Worm (Caenorhabditis elegans) whole organism, late embryonic: ENCODE data around the gene C16C10.2.

ENCODE experiments used
- C08G9.2 ChIP-seq: sonication (generic microtip); optimal IDR thresholded peaks from 2 replicates; lab custom pipeline; 2016; ENCODE audit warnings: mild to moderate bottlenecking, missing genetic modification characterization, moderate library complexity, missing compliant biosample characterization
- C38D4.7 ChIP-seq: fragments of 200-800 bp; sonication (Bioruptor generic); optimal IDR thresholded peaks from 2 replicates; lab custom pipeline; 2018; ENCODE audit warnings: mild to moderate bottlenecking, missing genetic modification characterization, moderate library complexity, missing compliant biosample characterization
- K02D7.2 ChIP-seq: sonication (generic microtip); optimal IDR thresholded peaks from 2 replicates; lab custom pipeline; 2017; ENCODE audit warnings: mild to moderate bottlenecking, missing genetic modification characterization, missing compliant biosample characterization
- K09A11.1 ChIP-seq: sonication (generic microtip); optimal IDR thresholded peaks from 2 replicates; lab custom pipeline; 2017; ENCODE audit warnings: antibody characterized with exemption, mild to moderate bottlenecking, missing genetic modification characterization, missing compliant biosample characterization; ENCODE audit not compliant: insufficient read depth
- T23F11.4 ChIP-seq: fragments of 200-800 bp; sonication (Bioruptor generic); optimal IDR thresholded peaks from 2 replicates; lab custom pipeline; 2018; ENCODE audit warnings: mild to moderate bottlenecking, missing genetic modification characterization, missing compliant biosample characterization
- Y22D7AL.16 ChIP-seq: sonication (generic microtip); optimal IDR thresholded peaks from 2 replicates; lab custom pipeline; 2016; ENCODE audit warnings: missing genetic modification characterization, missing compliant biosample characterization
- ahr-1 ChIP-seq: sonication (generic microtip); optimal IDR thresholded peaks from 2 replicates; lab custom pipeline; 2016; ENCODE audit warnings: missing genetic modification characterization, missing compliant biosample characterization
- ama-1 ChIP-seq: fragments of 150-350 bp; optimal IDR thresholded peaks from 2 replicates; lab custom pipeline; 2014
- ceh-18 ChIP-seq: sonication (generic microtip); optimal IDR thresholded peaks from 2 replicates; lab custom pipeline; 2016; ENCODE audit warnings: missing genetic modification characterization, missing compliant biosample characterization
- ceh-2 ChIP-seq: sonication (generic microtip); optimal IDR thresholded peaks from 2 replicates; lab custom pipeline; 2016; ENCODE audit warnings: missing genotype, missing genetic modification characterization, missing compliant biosample characterization
- ceh-22 ChIP-seq: sonication (generic microtip); optimal IDR thresholded peaks from 2 replicates; lab custom pipeline; 2017; ENCODE audit warnings: missing biosample characterization, missing genetic modification characterization
- ceh-24 ChIP-seq: sonication (generic microtip); optimal IDR thresholded peaks from 2 replicates; lab custom pipeline; 2016; ENCODE audit warnings: mild to moderate bottlenecking, missing genetic modification characterization, missing compliant biosample characterization
- ceh-30 ChIP-seq: fragments of 150-350 bp; optimal IDR thresholded peaks from 2 replicates; lab custom pipeline; 2014; ENCODE audit warnings: missing biosample characterization, missing genetic modification characterization
- ceh-31 ChIP-seq: sonication (generic microtip); optimal IDR thresholded peaks from 2 replicates; lab custom pipeline; 2016; ENCODE audit warnings: missing genetic modification characterization, missing compliant biosample characterization
- ceh-45 ChIP-seq: fragments of 200-800 bp; sonication (Bioruptor generic); IDR thresholded peaks from 2 replicates; pipeline ENCODE4 v1.3.6; 2022; ENCODE audit warnings: missing genetic modification reagents, missing genetic modification characterization, missing compliant biosample characterization
- ceh-6 ChIP-seq: fragments of 200-800 bp; sonication (Bioruptor generic); optimal IDR thresholded peaks from 2 replicates; lab custom pipeline; 2018; ENCODE audit warnings: mild to moderate bottlenecking, missing genetic modification characterization, missing compliant biosample characterization
- dmd-4 ChIP-seq: sonication (generic microtip); optimal IDR thresholded peaks from 2 replicates; lab custom pipeline; 2016; ENCODE audit warnings: borderline replicate concordance, missing genetic modification characterization, missing compliant biosample characterization
- eyg-1 ChIP-seq: sonication (generic microtip); optimal IDR thresholded peaks from 2 replicates; lab custom pipeline; 2016; ENCODE audit warnings: missing genotype, missing genetic modification characterization, missing compliant biosample characterization
- fax-1 ChIP-seq: sonication (generic microtip); optimal IDR thresholded peaks from 2 replicates; lab custom pipeline; 2016; ENCODE audit warnings: missing genotype, missing genetic modification characterization, missing compliant biosample characterization
- fkh-10 ChIP-seq: fragments of 150-350 bp; optimal IDR thresholded peaks from 2 replicates; lab custom pipeline; 2014; ENCODE audit warnings: missing biosample characterization, missing genetic modification reagents, missing genetic modification characterization
- hlh-13 ChIP-seq: fragments of 200-800 bp; sonication (Bioruptor generic); optimal IDR thresholded peaks from 2 replicates; lab custom pipeline; 2018; ENCODE audit warnings: mild to moderate bottlenecking, missing genetic modification characterization, missing compliant biosample characterization
- lim-6 ChIP-seq: sonication (generic microtip); optimal IDR thresholded peaks from 2 replicates; lab custom pipeline; 2016; ENCODE audit warnings: missing genetic modification characterization, missing compliant biosample characterization
- lin-11 ChIP-seq: fragments of 200-800 bp; sonication (Bioruptor generic); optimal IDR thresholded peaks from 2 replicates; lab custom pipeline; 2018; ENCODE audit warnings: mild to moderate bottlenecking, missing genetic modification characterization, missing compliant biosample characterization
- mec-3 ChIP-seq: sonication (generic microtip); optimal IDR thresholded peaks from 2 replicates; lab custom pipeline; 2016; ENCODE audit warnings: borderline replicate concordance, missing genetic modification characterization, missing compliant biosample characterization
- nhr-232 ChIP-seq: sonication (generic microtip); optimal IDR thresholded peaks from 2 replicates; lab custom pipeline; 2016; ENCODE audit warnings: missing genetic modification characterization, missing compliant biosample characterization
- npax-4 ChIP-seq: sonication (generic microtip); optimal IDR thresholded peaks from 2 replicates; lab custom pipeline; 2016; ENCODE audit warnings: missing genetic modification characterization, missing compliant biosample characterization
- odd-2 ChIP-seq: sonication (generic microtip); optimal IDR thresholded peaks from 2 replicates; lab custom pipeline; 2017; ENCODE audit warnings: antibody characterized with exemption, mild to moderate bottlenecking, missing genetic modification characterization, missing compliant biosample characterization
- pag-3 ChIP-seq: sonication (generic microtip); optimal IDR thresholded peaks from 2 replicates; lab custom pipeline; 2016; ENCODE audit warnings: missing compliant biosample characterization, missing genetic modification characterization, borderline replicate concordance
- pat-9 ChIP-seq: fragments of 200-800 bp; sonication (Bioruptor generic); optimal IDR thresholded peaks from 2 replicates; lab custom pipeline; 2018; ENCODE audit warnings: mild to moderate bottlenecking, missing genetic modification characterization, moderate library complexity, missing compliant biosample characterization
- pax-1 ChIP-seq: fragments of 150-350 bp; optimal IDR thresholded peaks from 2 replicates; lab custom pipeline; 2014; ENCODE audit warnings: missing biosample characterization, missing genetic modification characterization
- pha-4 ChIP-seq: fragments of 150-350 bp; optimal IDR thresholded peaks from 2 replicates; lab custom pipeline; 2018; ENCODE audit warnings: missing biosample characterization, missing genetic modification reagents, missing genetic modification characterization
- pros-1 ChIP-seq: fragments of 150-350 bp; optimal IDR thresholded peaks from 2 replicates; lab custom pipeline; 2014; ENCODE audit warnings: missing biosample characterization, missing genetic modification reagents, missing genetic modification characterization
- ref-2 ChIP-seq: sonication (generic microtip); optimal IDR thresholded peaks from 2 replicates; lab custom pipeline; 2016; ENCODE audit warnings: missing genetic modification characterization, missing compliant biosample characterization
- rnt-1 ChIP-seq: sonication (generic microtip); optimal IDR thresholded peaks from 2 replicates; lab custom pipeline; 2016; ENCODE audit warnings: missing genetic modification characterization, missing compliant biosample characterization
- sdc-2 ChIP-seq: sonication (generic microtip); optimal IDR thresholded peaks from 2 replicates; lab custom pipeline; 2016; ENCODE audit warnings: missing genotype, missing genetic modification characterization, missing compliant biosample characterization
- sox-4 ChIP-seq: sonication (generic microtip); optimal IDR thresholded peaks from 2 replicates; lab custom pipeline; 2017; ENCODE audit warnings: mild to moderate bottlenecking, missing genetic modification characterization, inconsistent platforms, missing compliant biosample characterization
- syd-9 ChIP-seq: sonication (generic microtip); optimal IDR thresholded peaks from 2 replicates; lab custom pipeline; 2016; ENCODE audit warnings: mild to moderate bottlenecking, missing genetic modification characterization, moderate library complexity, missing compliant biosample characterization
- tbx-7 ChIP-seq: sonication (generic microtip); optimal IDR thresholded peaks from 2 replicates; lab custom pipeline; 2016; ENCODE audit warnings: missing genotype, missing genetic modification characterization, missing compliant biosample characterization
- unc-42 ChIP-seq: sonication (generic microtip); optimal IDR thresholded peaks from 2 replicates; lab custom pipeline; 2016; ENCODE audit warnings: missing genotype, missing genetic modification characterization, missing compliant biosample characterization
- unc-86 ChIP-seq: sonication (generic microtip); optimal IDR thresholded peaks from 2 replicates; lab custom pipeline; 2016; ENCODE audit warnings: missing genetic modification characterization, missing compliant biosample characterization
- zip-5 ChIP-seq: sonication (generic microtip); optimal IDR thresholded peaks from 2 replicates; lab custom pipeline; 2016; ENCODE audit warnings: missing genetic modification characterization, missing compliant biosample characterization

C16C10.2 gene

DNA sequence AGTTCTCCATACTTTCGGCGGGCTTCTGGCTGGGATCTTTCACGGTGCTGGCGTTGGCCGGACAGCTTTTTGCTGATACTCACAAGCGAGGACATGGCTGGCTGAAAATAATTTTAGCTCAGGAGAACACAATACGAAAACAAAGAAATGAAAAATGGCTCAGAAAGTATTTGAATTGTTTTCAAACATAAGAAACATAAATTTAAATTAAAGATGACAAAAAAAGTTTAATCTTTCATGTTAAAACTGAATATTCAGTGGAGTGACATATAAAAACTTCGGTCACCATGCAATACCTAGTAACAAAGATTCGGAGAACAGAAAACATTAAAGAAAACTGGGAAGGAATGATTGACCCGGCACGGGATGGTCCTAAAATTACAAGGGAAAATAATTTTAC, at the start of gene C16C10.2:
Gene C16C10.2 (minus strand): TSS at position 101 of the 400 bp plus-strand sequence.
- TF ChIP-seq ceh-6 (GFP tag; lab: Kevin White, UChicago), result no peak
- TF ChIP-seq ama-1 (lab: Kevin White, UChicago), result no peak
- no peak for TF ChIP-seq ceh-31
- TF ChIP-seq sdc-2 (tag; lab: Kevin White, UChicago), result no peak
- TF ChIP-seq lin-11 (tag; lab: Kevin White, UChicago), result no peak
- TF ChIP-seq fkh-10, result no peak
- TF ChIP-seq nhr-232 (tag; lab: Kevin White, UChicago), result no peak
- TF ChIP-seq pha-4 (tag; lab: Kevin White, UChicago), result no peak
- TF ChIP-seq ceh-22 (tag; lab: Kevin White, UChicago), result no peak
- TF ChIP-seq Y22D7AL.16, result no peak
- TF ChIP-seq dmd-4, result no peak
- no peak for TF ChIP-seq ceh-45 (GFP tag; lab: Robert Waterston, UW)
- TF ChIP-seq zip-5 (tag; lab: Kevin White, UChicago), result no peak

DNA sequence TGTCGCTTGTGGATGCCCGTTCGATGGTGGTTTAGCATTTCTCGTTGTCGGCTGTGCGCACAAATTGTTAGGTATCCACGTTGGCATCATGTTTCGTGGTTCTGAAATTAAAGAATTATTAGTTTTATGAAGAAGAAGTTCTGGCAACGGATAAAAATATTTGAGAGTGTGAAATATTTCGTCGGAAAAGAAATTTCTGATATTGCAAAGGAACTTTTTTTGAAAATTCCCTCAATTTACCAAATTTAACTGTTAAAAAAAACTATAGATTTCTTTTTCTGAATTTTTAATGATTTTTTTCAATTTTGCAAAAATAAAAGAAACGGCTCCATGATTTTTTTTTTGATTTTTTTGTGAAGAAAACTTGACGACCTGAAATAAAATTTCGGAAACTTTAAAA, 49.5 kb upstream of the C16C10.2 start, which contains the start of gene mpk-1:
Gene mpk-1 (minus strand): TSS at position 101 of the 400 bp plus-strand sequence.
- TF ChIP-seq sox-4 (tag; lab: Kevin White, UChicago) (no peak), pros-1 (tag; lab: Kevin White, UChicago) (no peak), ceh-18 (tag; lab: Kevin White, UChicago) (no peak), lim-6 (tag; lab: Kevin White, UChicago) (no peak), unc-42 (tag; lab: Kevin White, UChicago) (no peak), fkh-10 (no peak), nhr-232 (tag; lab: Kevin White, UChicago) (no peak), ceh-2 (tag; lab: Kevin White, UChicago) (no peak), npax-4 (tag; lab: Kevin White, UChicago) (no peak), rnt-1 (tag; lab: Kevin White, UChicago) (no peak), pat-9 (tag; lab: Kevin White, UChicago) (no peak), odd-2 (tag; lab: Kevin White, UChicago) (no peak), C08G9.2 (tag; lab: Kevin White, UChicago) (no peak), ahr-1 (tag; lab: Kevin White, UChicago) (no peak), ceh-22 (tag; lab: Kevin White, UChicago) (no peak), K02D7.2 (tag; lab: Kevin White, UChicago) (no peak), pag-3 (tag; lab: Kevin White, UChicago) (no peak), ceh-30 (tag; lab: Kevin White, UChicago) (no peak)

DNA sequence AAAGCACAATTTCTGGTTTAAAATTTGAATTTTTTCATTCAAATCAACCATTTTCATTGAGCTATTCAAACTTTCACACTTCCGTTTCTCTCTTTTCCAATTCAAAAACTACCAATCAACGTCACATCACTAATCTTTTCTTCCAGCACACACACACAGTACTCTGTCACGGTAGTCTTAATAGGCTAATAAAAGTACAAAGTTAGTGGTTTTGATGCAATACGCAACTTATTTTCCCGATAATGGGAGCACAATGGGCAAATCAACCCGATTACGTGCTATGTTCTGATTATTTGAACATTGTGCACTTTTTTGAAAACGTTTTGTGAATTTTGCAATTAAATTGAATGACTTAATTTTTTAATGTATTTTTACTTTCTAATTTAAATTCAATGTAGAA, 48.9 kb upstream of the C16C10.2 start:
- TF ChIP-seq mec-3 (no peak), pha-4 (tag; lab: Kevin White, UChicago) (no peak), sox-4 (tag; lab: Kevin White, UChicago) (no peak), tbx-7 (tag; lab: Kevin White, UChicago) (no peak), K09A11.1 (tag; lab: Kevin White, UChicago) (no peak), unc-42 (tag; lab: Kevin White, UChicago) (no peak), npax-4 (tag; lab: Kevin White, UChicago) (no peak), pax-1 (tag; lab: Kevin White, UChicago) (no peak), hlh-13 (GFP tag; lab: Kevin White, UChicago) (no peak), ceh-22 (tag; lab: Kevin White, UChicago) (no peak), T23F11.4 (no peak), odd-2 (tag; lab: Kevin White, UChicago) (no peak), fax-1 (tag; lab: Kevin White, UChicago) (no peak), ceh-24 (tag; lab: Kevin White, UChicago) (no peak), C38D4.7 (GFP tag; lab: Kevin White, UChicago) (no peak), eyg-1 (tag; lab: Kevin White, UChicago) (no peak), ref-2 (tag; lab: Kevin White, UChicago) (no peak), unc-86 (no peak), syd-9 (tag; lab: Kevin White, UChicago) (no peak), sdc-2 (tag; lab: Kevin White, UChicago) (no peak)
